Worm (Caenorhabditis elegans) whole organism, midembryonic: ENCODE measurements around the gene W06H8.2.
A peak's percentile ranks its signal among the peaks of the same experiment; 100 is the strongest.

ENCODE experiments used
- T22C8.4 ChIP-seq: fragments of 200-800 bp; sonication (Bioruptor generic); IDR thresholded peaks from 2 replicates; pipeline ENCODE4 v1.3.6; 2022; ENCODE audit warnings: missing genetic modification characterization, missing compliant biosample characterization
- cog-1 ChIP-seq: sonication (generic microtip); optimal IDR thresholded peaks from 2 replicates; lab custom pipeline; 2016; ENCODE audit warnings: missing genetic modification characterization, missing compliant biosample characterization
- flt-1 ChIP-seq: fragments of 200-800 bp; sonication (Bioruptor generic); IDR thresholded peaks from 2 replicates; pipeline ENCODE4 v1.3.6; 2022; ENCODE audit warnings: missing genetic modification characterization, missing compliant biosample characterization
- klf-2 ChIP-seq: fragments of 200-800 bp; sonication (Bioruptor generic); conservative IDR thresholded peaks from 2 replicates; pipeline ENCODE4 v1.3.6; 2022; ENCODE audit warnings: missing genetic modification reagents, missing genetic modification characterization, missing compliant biosample characterization
- med-1 ChIP-seq: sonication (generic microtip); optimal IDR thresholded peaks from 2 replicates; lab custom pipeline; 2017; ENCODE audit warnings: missing genetic modification characterization, mild to moderate bottlenecking, missing compliant biosample characterization, antibody characterized with exemption, missing genetic modification reagents; ENCODE audit not compliant: insufficient read depth
- ref-1 ChIP-seq: fragments of 200-800 bp; sonication (Bioruptor generic); conservative IDR thresholded peaks from 2 replicates; pipeline ENCODE4 v1.3.6; 2022; ENCODE audit warnings: missing genetic modification reagents, missing genetic modification characterization, missing compliant biosample characterization
- tab-1 ChIP-seq: fragments of 200-800 bp; sonication (Bioruptor generic); IDR thresholded peaks from 2 replicates; pipeline ENCODE4 v1.3.6; 2022; ENCODE audit warnings: missing genetic modification characterization, missing compliant biosample characterization
- ztf-23 ChIP-seq: fragments of 200-800 bp; sonication (Bioruptor generic); IDR thresholded peaks from 2 replicates; pipeline ENCODE4 v1.3.6; 2022; ENCODE audit warnings: missing genetic modification reagents, missing genetic modification characterization, missing compliant biosample characterization
- ztf-29 ChIP-seq: fragments of 200-800 bp; sonication (Bioruptor generic); IDR thresholded peaks from 2 replicates; pipeline ENCODE4 v1.3.6; 2022; ENCODE audit warnings: missing genetic modification reagents, missing genetic modification characterization, missing compliant biosample characterization

W06H8.2 gene

ce11 chrV:6217142-6217541 is 10.6 kb downstream of the W06H8.2 start:
- TF ChIP-seq med-1 (GFP tag; lab: Kevin White, UChicago) (no peak), tab-1 (GFP tag; lab: Robert Waterston, UW) (no peak), cog-1 (tag; lab: Kevin White, UChicago) (no peak)

DNA sequence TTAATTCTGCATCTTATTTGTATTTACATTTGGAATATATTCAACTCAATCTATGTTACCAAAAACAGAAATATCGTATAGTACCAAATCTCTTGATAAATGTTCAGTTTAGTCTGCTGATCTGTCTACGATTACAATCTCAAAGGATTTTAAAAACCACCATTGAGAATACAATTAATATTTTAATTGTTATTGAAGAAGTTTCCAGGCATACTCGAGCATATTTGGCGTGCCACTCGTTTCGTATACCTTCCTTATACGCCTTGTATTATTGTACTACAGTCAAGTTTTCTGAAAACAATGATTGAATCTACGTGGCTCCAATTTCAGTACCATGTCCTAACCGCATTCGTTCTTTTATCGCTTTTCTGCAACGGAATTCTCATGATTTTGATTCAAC is 11.3 kb downstream of the W06H8.2 start, which contains the start of gene str-206:
Gene str-206, plus strand, starts transcription at position 301 of the 400 bp plus-strand sequence.
- TF ChIP-seq klf-2 (GFP tag; lab: Robert Waterston, UW) = no peak
- TF ChIP-seq ref-1 (GFP tag; lab: Robert Waterston, UW) = no peak
- TF ChIP-seq ztf-23 (GFP tag; lab: Robert Waterston, UW) = no peak
- no peak for TF ChIP-seq T22C8.4
- TF ChIP-seq med-1 (GFP tag; lab: Kevin White, UChicago) = no peak
- no peak for TF ChIP-seq tab-1 (GFP tag; lab: Robert Waterston, UW)
- no peak for TF ChIP-seq cog-1 (tag; lab: Kevin White, UChicago)
- no peak for TF ChIP-seq flt-1
- no peak for TF ChIP-seq ztf-29 (GFP tag; lab: Robert Waterston, UW)

- no peak for TF ChIP-seq tab-1 (GFP tag; lab: Robert Waterston, UW)
- no peak for TF ChIP-seq klf-2 (GFP tag; lab: Robert Waterston, UW)
- TF ChIP-seq ztf-23 (GFP tag; lab: Robert Waterston, UW) = no peak
- no peak for TF ChIP-seq ref-1 (GFP tag; lab: Robert Waterston, UW)
- TF ChIP-seq ztf-29 (GFP tag; lab: Robert Waterston, UW) = no peak
- TF ChIP-seq flt-1 = no peak
- TF ChIP-seq T22C8.4 = no peak
- no peak for TF ChIP-seq med-1 (GFP tag; lab: Kevin White, UChicago)
- no peak for TF ChIP-seq cog-1 (tag; lab: Kevin White, UChicago)
These were observed 14.2 kb downstream of the W06H8.2 start for ce11 chrV:6220752-6221151.

DNA sequence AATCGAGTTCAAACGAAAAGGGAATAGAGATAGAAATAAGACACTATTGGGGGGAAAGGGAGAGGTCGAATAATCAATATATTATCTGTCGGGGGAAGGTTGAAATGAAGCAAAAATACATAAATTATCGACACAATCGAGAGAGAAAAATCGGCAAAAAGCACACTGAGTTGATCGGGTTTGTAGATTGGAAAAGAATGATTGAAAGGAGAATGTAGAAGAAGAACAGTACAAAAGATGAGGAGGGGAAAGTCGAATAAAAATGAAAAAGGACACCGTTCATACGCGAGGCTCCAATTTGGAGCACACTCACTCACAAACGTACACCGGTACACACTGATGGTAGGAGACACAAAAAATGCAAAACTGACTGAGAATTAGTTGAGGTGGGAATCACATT is 14.7 kb downstream of the W06H8.2 start:
- TF ChIP-seq ref-1 (GFP tag; lab: Robert Waterston, UW) = no peak
- no peak for TF ChIP-seq ztf-23 (GFP tag; lab: Robert Waterston, UW)
- no peak for TF ChIP-seq klf-2 (GFP tag; lab: Robert Waterston, UW)
- no peak for TF ChIP-seq cog-1 (tag; lab: Kevin White, UChicago)
- TF ChIP-seq flt-1 = no peak
- no peak for TF ChIP-seq med-1 (GFP tag; lab: Kevin White, UChicago)

DNA sequence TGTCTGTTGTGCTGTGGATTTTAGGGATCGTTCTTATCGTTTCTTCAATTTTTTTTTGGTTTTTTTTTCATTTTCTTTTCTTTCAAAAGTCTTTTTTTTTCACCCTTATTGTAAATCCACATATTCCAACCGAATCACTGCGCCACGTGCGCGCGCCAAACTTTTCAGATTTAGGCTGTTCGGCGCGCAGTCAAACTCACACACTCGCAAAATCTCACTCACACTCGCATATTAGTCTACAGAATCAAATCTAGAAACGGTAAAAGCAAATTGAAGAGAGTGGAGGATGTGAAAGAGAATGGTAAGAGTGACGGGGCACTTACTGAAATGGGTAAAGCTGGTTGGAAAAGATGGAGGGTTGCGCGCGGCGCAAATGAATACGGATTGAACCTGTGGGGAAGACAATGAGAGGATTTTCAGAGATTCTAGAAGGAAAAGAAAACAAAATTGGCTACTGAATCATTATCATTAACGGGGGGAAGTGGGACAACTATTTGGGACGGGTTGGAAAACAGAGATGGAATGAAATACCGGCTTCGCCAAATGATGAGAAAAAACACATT is 15.7 kb downstream of the W06H8.2 start:
- no peak for TF ChIP-seq ztf-29 (GFP tag; lab: Robert Waterston, UW)
- no peak; the same call in 1 of the 2 replicates for TF ChIP-seq ztf-23 (GFP tag; lab: Robert Waterston, UW)
- TF ChIP-seq flt-1 = no peak
- TF ChIP-seq med-1 (GFP tag; lab: Kevin White, UChicago) = no peak
- no peak for TF ChIP-seq cog-1 (tag; lab: Kevin White, UChicago)
- no peak for TF ChIP-seq tab-1 (GFP tag; lab: Robert Waterston, UW)
- TF ChIP-seq klf-2 (GFP tag; lab: Robert Waterston, UW) = no peak
- TF ChIP-seq ref-1 (GFP tag; lab: Robert Waterston, UW) = no peak
- no peak for TF ChIP-seq T22C8.4

DNA sequence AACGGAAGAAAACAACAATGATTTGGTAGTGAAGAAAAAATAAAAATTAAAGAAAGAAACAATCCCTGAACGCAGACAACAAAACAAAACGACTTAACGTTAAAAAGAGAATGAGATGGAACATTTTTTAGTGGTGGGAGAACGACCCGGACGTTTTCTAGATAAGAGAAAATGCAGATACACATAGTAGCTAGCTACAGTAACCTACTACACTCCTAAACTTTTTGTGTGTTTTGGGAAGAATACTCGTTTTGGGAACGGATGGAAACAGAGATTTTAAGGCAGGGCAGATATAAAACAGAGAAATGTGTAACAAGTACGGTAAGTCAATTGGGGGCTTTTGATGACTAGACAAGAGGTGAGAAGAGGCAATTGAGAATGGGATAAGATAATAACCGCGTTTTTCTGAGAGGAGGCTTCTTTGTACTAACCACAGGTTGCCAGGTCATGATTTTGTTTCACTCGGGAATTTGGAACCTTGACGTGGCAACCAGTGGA is 16.3 kb downstream of the W06H8.2 start:
- TF ChIP-seq med-1 (GFP tag; lab: Kevin White, UChicago) = no peak

ce11 chrV:6223315-6224018 is 16.9 kb downstream of the W06H8.2 start:
- TF ChIP-seq klf-2 (GFP tag; lab: Robert Waterston, UW) (no peak), ztf-23 (GFP tag; lab: Robert Waterston, UW) (0 out of 2 replicates have a peak, but pooled peaks have one; percentile 6)

ce11 chrV:6224019-6224335 is 17.4 kb downstream of the W06H8.2 start:
- TF ChIP-seq klf-2 (GFP tag; lab: Robert Waterston, UW) (no peak), flt-1 (no peak), ref-1 (GFP tag; lab: Robert Waterston, UW) (no peak), ztf-29 (GFP tag; lab: Robert Waterston, UW) (no peak), tab-1 (GFP tag; lab: Robert Waterston, UW) (no peak)

DNA sequence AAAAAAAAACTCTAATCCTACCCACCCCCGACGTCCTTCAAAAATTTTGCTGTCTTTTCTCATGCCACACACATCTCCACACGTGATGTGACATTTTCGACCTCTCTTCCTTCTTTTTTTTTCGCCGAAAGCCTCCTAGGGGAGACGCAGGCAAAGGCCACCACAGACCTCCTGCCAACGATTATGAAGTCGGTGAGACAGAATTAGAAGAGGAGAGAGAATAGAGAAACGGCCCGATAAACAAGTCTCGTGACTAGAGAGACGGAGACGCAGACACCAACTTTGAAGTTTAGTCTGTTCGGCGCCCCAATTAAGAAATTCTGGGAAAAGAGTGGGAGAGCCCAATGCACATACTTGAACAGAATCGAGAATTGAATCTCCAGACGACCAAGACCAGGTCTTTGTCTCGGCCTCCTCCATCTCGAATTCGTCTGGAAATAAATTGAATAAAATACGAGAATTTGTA is 18.0 kb downstream of the W06H8.2 start:
- TF ChIP-seq tab-1 (GFP tag; lab: Robert Waterston, UW) = no peak
- TF ChIP-seq cog-1 (tag; lab: Kevin White, UChicago) = peak; percentile 60
- TF ChIP-seq flt-1 = no peak
- peak; percentile 9 for TF ChIP-seq med-1 (GFP tag; lab: Kevin White, UChicago)
- TF ChIP-seq ztf-29 (GFP tag; lab: Robert Waterston, UW) = 0 out of 2 replicates have a peak, but pooled peaks have one; percentile 42
- TF ChIP-seq ref-1 (GFP tag; lab: Robert Waterston, UW) = no peak
- TF ChIP-seq ztf-23 (GFP tag; lab: Robert Waterston, UW) = peak; percentile 68
- TF ChIP-seq T22C8.4 = no peak; the same call in 1 of the 2 replicates
- no peak for TF ChIP-seq klf-2 (GFP tag; lab: Robert Waterston, UW)
